Fruit fly (Drosophila melanogaster): Measurements from ENCODE around the gene Tsp66E.
A peak's percentile ranks its signal among the peaks of the same experiment; 100 is the strongest.

Tsp66E gene

DNA sequence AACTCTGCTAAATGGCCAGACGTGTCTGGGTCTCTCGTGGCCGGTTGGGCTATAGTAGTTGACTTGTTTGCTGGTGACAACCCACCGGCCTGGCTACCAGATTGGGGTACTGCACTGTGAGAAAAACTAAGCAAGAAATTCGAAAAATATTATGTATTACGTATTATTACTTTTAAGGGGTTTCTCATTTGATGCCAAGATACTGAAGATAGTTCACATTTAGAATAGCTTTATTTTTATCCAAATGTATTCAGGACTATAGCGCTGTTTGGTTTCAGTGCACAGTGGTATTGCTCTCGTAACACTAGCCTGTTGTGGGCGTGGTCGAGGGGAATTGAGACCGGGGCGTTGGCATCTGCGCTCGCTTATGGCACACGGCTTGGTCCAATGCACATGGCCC is 8.4 kb downstream of the Tsp66E start (continued):
- TF ChIP-seq CG4360 (GFP tag; IDR thresholded peaks at IDR 0.05) (no peak; the same call in 1 of the 2 replicates), CG14710 (tag; optimal IDR thresholded peaks at IDR 0.05) (peak; percentile 27), lbe (GFP tag; optimal IDR thresholded peaks at IDR 0.05) (no peak), bab2 (GFP tag; optimal IDR thresholded peaks at IDR 0.05) (no peak), ci (GFP tag; IDR thresholded peaks at IDR 0.05) (peak; percentile 86), CG17186 (GFP tag; optimal IDR thresholded peaks at IDR 0.05) (no peak), CG6791 (GFP tag; IDR thresholded peaks at IDR 0.05; ENCODE audit: partially characterized antibody) (no peak), Rfx (GFP tag; IDR thresholded peaks at IDR 0.05) (peak; percentile 79), Scr (GFP tag; IDR thresholded peaks at IDR 0.05; ENCODE audit: partially characterized antibody) (no peak), CG31441 (GFP tag; IDR thresholded peaks at IDR 0.05) (peak; percentile 78), sens (GFP tag) (peak; percentile 93), Side (GFP tag; optimal IDR thresholded peaks at IDR 0.05) (peak; percentile 48), peb (GFP tag; IDR thresholded peaks at IDR 0.05) (peak; percentile 42; the same call in 1 of the 2 replicates), jigr1 (GFP tag; IDR thresholded peaks at IDR 0.05) (no peak), Drgx (GFP tag; IDR thresholded peaks at IDR 0.05) (peak; percentile 94), CG12155 (GFP tag; optimal IDR thresholded peaks at IDR 0.05) (peak; percentile 36), CG14860 (GFP tag; IDR thresholded peaks at IDR 0.05; ENCODE audit: partially characterized antibody) (no peak), prd (optimal IDR thresholded peaks at IDR 0.05) (no peak), prd (GFP tag; IDR thresholded peaks at IDR 0.05) (peak; percentile 74), CG31224 (GFP tag; IDR thresholded peaks at IDR 0.05) (0 out of 2 replicates have a peak, but pooled peaks have one; percentile 37), CG15011 (GFP tag; optimal IDR thresholded peaks at IDR 0.05) (peak; percentile 36), CG4424 (GFP tag; optimal IDR thresholded peaks at IDR 0.05) (peak; percentile 66), cato (GFP tag; optimal IDR thresholded peaks at IDR 0.05; ENCODE audit: borderline replicate concordance) (peak; percentile 32), Xrp1 (GFP tag; IDR thresholded peaks at IDR 0.05) (peak; percentile 67; the same call in 1 of the 2 replicates), Fer2 (tag; optimal IDR thresholded peaks at IDR 0.05) (no peak), sisA (GFP tag; IDR thresholded peaks at IDR 0.05) (peak; percentile 74), CG11085 (GFP tag; IDR thresholded peaks at IDR 0.05) (no peak), oc (tag; optimal IDR thresholded peaks at IDR 0.05) (peak; percentile 31), Rx (GFP tag; IDR thresholded peaks at IDR 0.05) (peak; percentile 57; the same call in 1 of the 2 replicates), CG13424 (tag; optimal IDR thresholded peaks at IDR 0.05) (peak; percentile 72), CG10321 (GFP tag; IDR thresholded peaks at IDR 0.05) (no peak), CG2202 (tag; optimal IDR thresholded peaks at IDR 0.05) (no peak), CG4282 (GFP tag; optimal IDR thresholded peaks at IDR 0.05) (no peak), Tbp (GFP tag; optimal IDR thresholded peaks at IDR 0.05) (no peak), CG34376 (GFP tag; optimal IDR thresholded peaks at IDR 0.05) (no peak), CG17328 (GFP tag; IDR thresholded peaks at IDR 0.05) (peak; percentile 73), CG3847 (GFP tag; IDR thresholded peaks at IDR 0.05) (no peak; the same call in 1 of the 2 replicates), CG5245 (GFP tag; optimal IDR thresholded peaks at IDR 0.05) (peak; percentile 36), run (tag; optimal IDR thresholded peaks at IDR 0.05) (peak; percentile 59), CG13123 (GFP tag; optimal IDR thresholded peaks at IDR 0.05) (peak; percentile 22), Sox102F (GFP tag; optimal IDR thresholded peaks at IDR 0.05) (peak; percentile 85), Camta (GFP tag; optimal IDR thresholded peaks at IDR 0.05) (peak; percentile 66), bsh (GFP tag; optimal IDR thresholded peaks at IDR 0.05) (peak in 1 of 2 experiments; percentile 75), ERR (GFP tag; optimal IDR thresholded peaks at IDR 0.05) (no peak), pros (GFP tag; optimal IDR thresholded peaks at IDR 0.05) (no peak), CG12236 (GFP tag; optimal IDR thresholded peaks at IDR 0.05) (peak; percentile 20), kay (GFP tag; optimal IDR thresholded peaks at IDR 0.05) (no peak), kah (GFP tag; optimal IDR thresholded peaks at IDR 0.05) (peak; percentile 52), Fer1 (GFP tag; optimal IDR thresholded peaks at IDR 0.05) (peak; percentile 84), nerfin-2 (GFP tag; IDR thresholded peaks at IDR 0.05; ENCODE audit: partially characterized antibody) (no peak), CG30431 (GFP tag; optimal IDR thresholded peaks at IDR 0.05) (no peak), CG17612 (GFP tag; IDR thresholded peaks at IDR 0.05) (no peak)
